Worm (Caenorhabditis elegans) whole organism, L2 larva: ENCODE results near the gene C18H7.7.

Experiments
- alr-1 ChIP-seq: fragments of 150-350 bp; optimal IDR thresholded peaks from 2 replicates; lab custom pipeline; 2014; ENCODE audit warnings: missing biosample characterization, missing genetic modification characterization
- ama-1 ChIP-seq: fragments of 150-350 bp; optimal IDR thresholded peaks from 2 replicates; lab custom pipeline; 2018; ENCODE audit warnings: inconsistent platforms
- dmd-4 ChIP-seq: sonication (generic microtip); optimal IDR thresholded peaks from 2 replicates; lab custom pipeline; 2017; ENCODE audit warnings: missing biosample characterization, missing genetic modification characterization
- nhr-11 ChIP-seq: fragments of 150-350 bp; optimal IDR thresholded peaks from 2 replicates; lab custom pipeline; 2014; ENCODE audit warnings: missing biosample characterization, missing genetic modification characterization
- nhr-6 ChIP-seq: fragments of 150-350 bp; optimal IDR thresholded peaks from 2 replicates; lab custom pipeline; 2014; ENCODE audit warnings: missing biosample characterization, missing genetic modification characterization
- nhr-77 ChIP-seq: fragments of 150-350 bp; optimal IDR thresholded peaks from 2 replicates; lab custom pipeline; 2014; ENCODE audit warnings: missing biosample characterization, missing genetic modification characterization
- peb-1 ChIP-seq: fragments of 150-350 bp; optimal IDR thresholded peaks from 2 replicates; lab custom pipeline; 2014; ENCODE audit warnings: missing biosample characterization, missing genetic modification characterization
- sma-3 ChIP-seq: sonication (generic microtip); optimal IDR thresholded peaks from 2 replicates; lab custom pipeline; 2016; ENCODE audit warnings: missing genetic modification reagents, missing genetic modification characterization, missing compliant biosample characterization
- snpc-4 ChIP-seq: fragments of 150-350 bp; optimal IDR thresholded peaks from 2 replicates; lab custom pipeline; 2014; ENCODE audit warnings: missing biosample characterization, missing genetic modification characterization
- unc-62 ChIP-seq: fragments of 150-350 bp; optimal IDR thresholded peaks from 2 replicates; lab custom pipeline; 2014; ENCODE audit warnings: missing biosample characterization, missing genetic modification reagents, missing genetic modification characterization
- ztf-11 ChIP-seq: sonication (generic microtip); optimal IDR thresholded peaks from 2 replicates; lab custom pipeline; 2017; ENCODE audit warnings: missing biosample characterization, missing genetic modification characterization

ce11 chrIV:545852-546251, 50.3 kb downstream of the C18H7.7 start:
- no peak for TF ChIP-seq sma-3 (GFP tag; lab: Kevin White, UChicago)
- TF ChIP-seq unc-62 (GFP tag; lab: Kevin White, UChicago) = no peak
- no peak for TF ChIP-seq peb-1 (tag; lab: Kevin White, UChicago)
- TF ChIP-seq ztf-11 (tag; lab: Kevin White, UChicago) = no peak
- no peak for TF ChIP-seq nhr-11 (tag; lab: Kevin White, UChicago)
- TF ChIP-seq snpc-4 (tag; lab: Kevin White, UChicago) = no peak
- no peak for TF ChIP-seq dmd-4 (tag; lab: Kevin White, UChicago)
- no peak for TF ChIP-seq nhr-77 (tag; lab: Kevin White, UChicago)
- TF ChIP-seq ama-1 (lab: Kevin White, UChicago) = no peak
- TF ChIP-seq alr-1 = no peak
- TF ChIP-seq nhr-6 (tag; lab: Kevin White, UChicago) = no peak
